Worm (Caenorhabditis elegans): Measurements from ENCODE around the gene rom-4.

DNA sequence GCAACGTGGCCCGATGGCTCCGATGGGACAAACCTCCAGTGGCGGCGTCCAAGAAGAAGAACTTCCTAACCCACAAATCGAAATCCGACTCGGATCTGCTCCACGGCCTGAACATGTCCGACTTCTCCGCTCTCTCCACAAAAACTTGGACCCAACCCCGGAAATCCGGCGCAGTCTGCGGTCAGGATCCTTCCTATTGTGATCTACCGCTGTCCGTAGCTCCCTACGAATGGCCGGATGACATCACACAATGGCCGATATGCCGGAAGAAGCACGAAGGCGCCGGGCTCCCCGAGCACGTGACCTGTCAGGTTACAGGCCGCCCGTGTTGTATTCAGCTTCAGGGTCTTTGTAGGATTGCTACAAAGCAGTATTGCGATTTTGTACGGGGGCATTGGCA is 14.7 kb downstream of the rom-4 start:
- no peak for TF ChIP-seq ztf-4 (tag; optimal IDR thresholded peaks at IDR 0.05)
- TF ChIP-seq fos-1 (tag; optimal IDR thresholded peaks at IDR 0.05) = no peak
- no peak for TF ChIP-seq R02D3.7 (tag; optimal IDR thresholded peaks at IDR 0.05)
- no peak for TF ChIP-seq Y55F3AM.14 (GFP tag; optimal IDR thresholded peaks at IDR 0.05)
- TF ChIP-seq peb-1 (tag; optimal IDR thresholded peaks at IDR 0.05) = no peak
- TF ChIP-seq aly-2 (tag; optimal IDR thresholded peaks at IDR 0.05) = no peak
- TF ChIP-seq ztf-1 (GFP tag; conservative IDR thresholded peaks at IDR 0.05) = no peak
- TF ChIP-seq ceh-16 (tag; optimal IDR thresholded peaks at IDR 0.05) = no peak
- TF ChIP-seq lin-39 (tag; optimal IDR thresholded peaks at IDR 0.05) = no peak
- no peak for TF ChIP-seq unc-39 (tag; optimal IDR thresholded peaks at IDR 0.05)
- TF ChIP-seq lsy-2 (tag; optimal IDR thresholded peaks at IDR 0.05) = no peak
- TF ChIP-seq mdl-1 (tag; optimal IDR thresholded peaks at IDR 0.05) = no peak

Data from whole organism, L2 larva.